Worm (Caenorhabditis elegans) whole organism, L2 larva: ENCODE measurements around the gene epic-2.

ENCODE experiments used
- aly-2 ChIP-seq: fragments of 150-350 bp; optimal IDR thresholded peaks from 2 replicates; lab custom pipeline; 2014; ENCODE audit warnings: missing biosample characterization, missing genetic modification characterization
- snpc-4 ChIP-seq: fragments of 150-350 bp; optimal IDR thresholded peaks from 2 replicates; lab custom pipeline; 2014; ENCODE audit warnings: missing biosample characterization, missing genetic modification characterization

ce11 chrIV:1720474-1720873 lies at the start of gene epic-2:
- TF ChIP-seq snpc-4 (tag; lab: Kevin White, UChicago) = no peak
- TF ChIP-seq aly-2 (tag; lab: Kevin White, UChicago) = no peak
